Worm (Caenorhabditis elegans) whole organism, mixed stage, embryonic: ENCODE results near the gene T23F2.3.
A peak's percentile ranks its signal among the peaks of the same experiment; 100 is the strongest.

ENCODE experiments used
- M03D4.4 ChIP-seq: sonication (generic microtip); optimal IDR thresholded peaks from 2 replicates; lab custom pipeline; 2017; ENCODE audit warnings: mild to moderate bottlenecking, missing genetic modification characterization, missing compliant biosample characterization
- bed-3 ChIP-seq: fragments of 200-800 bp; sonication (Bioruptor generic); optimal IDR thresholded peaks from 3 replicates; lab custom pipeline; 2018; ENCODE audit warnings: mild to moderate bottlenecking, missing genetic modification characterization, moderate library complexity, missing compliant biosample characterization
- blmp-1 ChIP-seq: fragments of 150-350 bp; optimal IDR thresholded peaks from 2 replicates; lab custom pipeline; 2014; ENCODE audit warnings: missing biosample characterization, missing genetic modification characterization
- ceh-39 ChIP-seq: fragments of 150-350 bp; optimal IDR thresholded peaks from 2 replicates; lab custom pipeline; 2014; ENCODE audit warnings: missing biosample characterization, missing genetic modification characterization
- ceh-83 ChIP-seq: fragments of 200-800 bp; sonication (Bioruptor generic); optimal IDR thresholded peaks from 2 replicates; lab custom pipeline; 2018; ENCODE audit warnings: mild to moderate bottlenecking, missing genetic modification characterization, missing compliant biosample characterization
- ces-1 ChIP-seq: fragments of 150-350 bp; optimal IDR thresholded peaks from 2 replicates; lab custom pipeline; 2014; ENCODE audit warnings: missing biosample characterization, missing genetic modification reagents, missing genetic modification characterization
- cnd-1 ChIP-seq: fragments of 200-800 bp; sonication (Bioruptor generic); optimal IDR thresholded peaks from 2 replicates; lab custom pipeline; 2018; ENCODE audit warnings: mild to moderate bottlenecking, missing genetic modification characterization, missing compliant biosample characterization
- drap-1 ChIP-seq: fragments of 200-800 bp; sonication (Bioruptor generic); optimal IDR thresholded peaks from 3 replicates; lab custom pipeline; 2018; ENCODE audit warnings: mild to moderate bottlenecking, missing genetic modification characterization, missing compliant biosample characterization
- elt-1 ChIP-seq: sonication (generic microtip); optimal IDR thresholded peaks from 2 replicates; lab custom pipeline; 2017; ENCODE audit warnings: missing genetic modification characterization, mild to moderate bottlenecking, missing compliant biosample characterization, antibody characterized with exemption, moderate library complexity, borderline replicate concordance; ENCODE audit not compliant: insufficient read depth
- elt-3 ChIP-seq: fragments of 150-350 bp; optimal IDR thresholded peaks from 2 replicates; lab custom pipeline; 2014; ENCODE audit warnings: missing biosample characterization, missing genetic modification characterization
- flh-1 ChIP-seq: fragments of 200-800 bp; sonication (Bioruptor generic); optimal IDR thresholded peaks from 2 replicates; lab custom pipeline; 2018; ENCODE audit warnings: mild to moderate bottlenecking, missing genetic modification characterization, moderate library complexity, missing compliant biosample characterization
- ham-2 ChIP-seq: fragments of 200-800 bp; sonication (Bioruptor generic); optimal IDR thresholded peaks from 2 replicates; lab custom pipeline; 2018; ENCODE audit warnings: mild to moderate bottlenecking, missing genetic modification characterization, missing compliant biosample characterization
- lin-13 ChIP-seq: fragments of 150-350 bp; optimal IDR thresholded peaks from 2 replicates; lab custom pipeline; 2014; ENCODE audit warnings: missing biosample characterization, missing genetic modification characterization
- lin-32 ChIP-seq: fragments of 200-800 bp; sonication (Bioruptor generic); optimal IDR thresholded peaks from 2 replicates; lab custom pipeline; 2018; ENCODE audit warnings: mild to moderate bottlenecking, missing genetic modification characterization, missing compliant biosample characterization
- lsy-2 ChIP-seq: fragments of 150-350 bp; optimal IDR thresholded peaks from 2 replicates; lab custom pipeline; 2014; ENCODE audit warnings: missing biosample characterization, missing genetic modification characterization
- mab-5 ChIP-seq: fragments of 150-350 bp; optimal IDR thresholded peaks from 2 replicates; lab custom pipeline; 2014; ENCODE audit warnings: missing biosample characterization, missing genetic modification characterization
- mep-1 ChIP-seq: fragments of 150-350 bp; optimal IDR thresholded peaks from 2 replicates; lab custom pipeline; 2017; ENCODE audit warnings: missing biosample characterization, missing genetic modification reagents, missing genetic modification characterization, inconsistent platforms
- mls-2 ChIP-seq: sonication (generic microtip); optimal IDR thresholded peaks from 2 replicates; lab custom pipeline; 2016; ENCODE audit warnings: mild to moderate bottlenecking, missing genetic modification characterization, moderate library complexity, missing compliant biosample characterization
- nhr-12 ChIP-seq: fragments of 150-350 bp; optimal IDR thresholded peaks from 2 replicates; lab custom pipeline; 2014; ENCODE audit warnings: missing biosample characterization, missing genetic modification characterization
- nhr-2 ChIP-seq: fragments of 150-350 bp; optimal IDR thresholded peaks from 2 replicates; lab custom pipeline; 2014; ENCODE audit warnings: missing biosample characterization, missing genetic modification characterization
- nhr-28 ChIP-seq: fragments of 150-350 bp; optimal IDR thresholded peaks from 2 replicates; lab custom pipeline; 2014; ENCODE audit warnings: missing biosample characterization, missing genetic modification characterization
- nhr-76 ChIP-seq: sonication (generic microtip); optimal IDR thresholded peaks from 2 replicates; lab custom pipeline; 2017; ENCODE audit warnings: missing biosample characterization, missing genetic modification characterization
- pha-4 ChIP-seq: fragments of 150-350 bp; optimal IDR thresholded peaks from 2 replicates; lab custom pipeline; 2018; ENCODE audit warnings: missing biosample characterization, missing genetic modification reagents, missing genetic modification characterization
- sem-2 ChIP-seq: fragments of 200-800 bp; sonication (Bioruptor generic); optimal IDR thresholded peaks from 2 replicates; lab custom pipeline; 2018; ENCODE audit warnings: mild to moderate bottlenecking, missing genetic modification characterization, missing compliant biosample characterization
- sptf-1 ChIP-seq: sonication (generic microtip); optimal IDR thresholded peaks from 2 replicates; lab custom pipeline; 2017; ENCODE audit warnings: mild to moderate bottlenecking, missing genetic modification characterization, moderate library complexity, missing compliant biosample characterization
- tbx-8 ChIP-seq: fragments of 200-800 bp; sonication (Bioruptor generic); optimal IDR thresholded peaks from 2 replicates; lab custom pipeline; 2018; ENCODE audit warnings: mild to moderate bottlenecking, missing genetic modification characterization, moderate library complexity, missing compliant biosample characterization
- unc-120 ChIP-seq: sonication (generic microtip); optimal IDR thresholded peaks from 2 replicates; lab custom pipeline; 2017; ENCODE audit warnings: missing genetic modification characterization, missing compliant biosample characterization; ENCODE audit not compliant: poor library complexity, severe bottlenecking
- unc-39 ChIP-seq: fragments of 150-350 bp; optimal IDR thresholded peaks from 2 replicates; lab custom pipeline; 2014; ENCODE audit warnings: missing biosample characterization, missing genetic modification characterization
- unc-62 ChIP-seq: fragments of 150-350 bp; optimal IDR thresholded peaks from 2 replicates; lab custom pipeline; 2014; ENCODE audit warnings: missing biosample characterization, missing genetic modification reagents, missing genetic modification characterization
- zip-8 ChIP-seq: fragments of 150-350 bp; optimal IDR thresholded peaks from 2 replicates; lab custom pipeline; 2014; ENCODE audit warnings: missing biosample characterization, missing genetic modification characterization
- ztf-11 ChIP-seq: fragments of 150-350 bp; optimal IDR thresholded peaks from 2 replicates; lab custom pipeline; 2014; ENCODE audit warnings: missing biosample characterization, missing genetic modification characterization

T23F2.3 gene

DNA sequence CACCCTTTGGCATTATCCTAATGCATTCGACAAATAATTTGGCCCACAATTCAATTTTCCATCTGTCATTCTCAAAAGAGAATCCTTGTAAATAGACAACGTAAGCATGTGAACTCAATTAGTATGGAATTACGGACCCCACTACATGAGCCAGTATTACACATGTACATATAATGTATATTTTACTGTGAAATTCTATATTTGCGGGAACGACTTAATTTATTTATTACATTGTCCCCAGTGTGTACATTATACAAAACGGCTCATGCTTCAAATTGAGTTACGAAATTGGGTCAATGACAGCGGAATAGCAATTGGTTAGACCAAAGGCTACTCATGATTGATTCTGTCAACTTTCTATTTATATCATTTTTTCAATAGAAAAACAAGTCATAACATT is 7.4 kb upstream of the T23F2.3 start:
- TF ChIP-seq unc-39 (tag; lab: Kevin White, UChicago) (no peak), mab-5 (tag; lab: Kevin White, UChicago) (no peak), elt-3 (tag; lab: Kevin White, UChicago) (no peak), tbx-8 (GFP tag; lab: Kevin White, UChicago) (no peak), ces-1 (GFP tag; lab: Kevin White, UChicago) (peak; percentile 99), mep-1 (tag; lab: Kevin White, UChicago) (no peak), flh-1 (GFP tag; lab: Kevin White, UChicago) (no peak), pha-4 (tag; lab: Kevin White, UChicago) (no peak)

DNA sequence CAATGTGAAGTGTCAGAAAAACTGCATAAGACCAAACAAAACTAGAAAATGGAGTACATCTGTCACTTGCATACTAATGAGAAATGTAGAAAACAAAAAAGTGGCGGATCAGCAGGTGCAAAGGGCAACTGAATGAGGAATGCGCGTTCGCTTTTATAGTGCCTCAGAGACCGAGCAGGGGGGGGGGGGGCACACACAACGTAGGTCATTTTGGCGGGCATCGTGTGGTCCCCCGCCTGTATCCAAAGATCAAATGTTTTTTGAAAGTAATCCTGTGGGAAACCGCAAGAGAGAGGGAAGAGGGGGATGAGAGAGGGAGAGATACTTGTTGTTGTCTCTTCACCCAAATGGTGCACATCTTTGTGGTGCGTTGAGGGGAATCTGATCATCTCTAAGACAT is 6.2 kb upstream of the T23F2.3 start:
- no peak for TF ChIP-seq unc-39 (tag; lab: Kevin White, UChicago)
- TF ChIP-seq nhr-2 (tag; lab: Kevin White, UChicago), result peak; percentile 62
- peak; percentile 2 for TF ChIP-seq drap-1
- TF ChIP-seq cnd-1 (tag; lab: Kevin White, UChicago), result peak; percentile 42
- TF ChIP-seq lin-32 (GFP tag; lab: Kevin White, UChicago), result no peak
- TF ChIP-seq mls-2 (tag; lab: Kevin White, UChicago), result peak; percentile 56
- no peak for TF ChIP-seq sem-2 (GFP tag; lab: Kevin White, UChicago)
- TF ChIP-seq, all 35 proteins: peak for 4

DNA sequence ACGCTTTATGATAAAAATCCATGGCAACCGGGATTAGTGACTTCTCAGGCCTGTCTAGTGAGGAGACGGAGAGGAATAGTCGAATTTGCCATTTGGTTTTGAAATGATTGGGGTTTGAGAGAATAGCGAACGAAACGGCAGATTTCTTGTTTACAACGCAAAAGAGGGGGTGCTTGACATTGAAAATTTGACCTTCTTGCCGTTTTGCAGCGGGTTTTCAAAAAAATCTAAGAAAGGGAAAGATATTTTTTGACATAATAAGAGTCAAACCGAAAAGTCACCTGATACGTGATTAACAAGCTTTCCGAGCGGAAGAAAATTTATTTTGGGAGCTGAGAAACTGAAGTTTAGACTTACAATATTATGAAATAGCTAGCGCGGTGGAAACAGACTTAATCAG is 5.7 kb upstream of the T23F2.3 start:
- TF ChIP-seq sem-2 (GFP tag; lab: Kevin White, UChicago) (no peak), zip-8 (tag; lab: Kevin White, UChicago) (no peak), tbx-8 (GFP tag; lab: Kevin White, UChicago) (no peak), cnd-1 (tag; lab: Kevin White, UChicago) (no peak), elt-1 (no peak), blmp-1 (tag; lab: Kevin White, UChicago) (no peak), flh-1 (GFP tag; lab: Kevin White, UChicago) (no peak)

DNA sequence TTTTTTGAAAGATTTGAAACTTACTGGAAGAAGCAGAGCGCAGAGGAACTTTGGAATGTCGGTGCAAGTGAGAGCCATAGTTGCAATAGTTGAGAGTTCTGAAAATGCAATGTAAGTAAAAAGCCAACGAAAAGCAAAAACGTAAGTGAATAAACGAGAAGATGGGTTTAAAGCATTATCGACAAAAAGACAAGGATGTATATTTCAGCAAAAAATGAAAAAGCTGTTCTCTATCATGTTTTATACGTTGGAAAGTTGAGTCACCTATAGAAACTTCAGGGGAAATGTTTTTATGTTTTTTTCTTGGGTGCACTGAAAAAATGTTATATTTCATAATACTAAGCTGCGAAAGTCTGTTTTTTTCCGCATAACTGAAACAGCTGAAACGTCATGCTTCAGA is 4.9 kb upstream of the T23F2.3 start, which contains the start of gene T23F2.5:
Gene T23F2.5, minus strand, starts transcription at position 101 of the 400 bp plus-strand sequence.
- no peak for TF ChIP-seq unc-120 (tag; lab: Kevin White, UChicago)
- TF ChIP-seq ces-1 (GFP tag; lab: Kevin White, UChicago), result no peak
- TF ChIP-seq unc-39 (tag; lab: Kevin White, UChicago), result no peak
- TF ChIP-seq elt-3 (tag; lab: Kevin White, UChicago), result no peak
- TF ChIP-seq nhr-12 (tag; lab: Kevin White, UChicago), result no peak
- TF ChIP-seq drap-1, result no peak

DNA sequence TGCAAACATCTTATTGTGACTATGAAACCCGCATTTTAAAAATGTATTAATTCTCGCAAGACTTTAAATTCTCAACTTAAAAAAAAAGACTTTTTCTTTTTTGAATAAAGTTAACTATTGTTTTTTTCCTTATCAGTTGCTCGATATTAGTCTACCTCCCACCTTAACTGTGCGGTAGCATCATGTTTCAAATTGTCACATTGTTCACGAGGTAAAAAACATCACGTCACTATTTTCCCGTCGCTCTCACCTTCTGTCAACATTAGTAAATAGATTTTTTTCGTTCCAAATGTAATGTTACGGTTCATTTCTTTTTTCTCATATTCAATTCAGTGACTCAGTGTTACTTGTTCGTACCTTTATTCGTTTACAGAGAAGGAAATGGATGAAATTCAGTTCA is 4.2 kb upstream of the T23F2.3 start:
- no peak for TF ChIP-seq nhr-12 (tag; lab: Kevin White, UChicago)
- TF ChIP-seq lsy-2 (tag; lab: Kevin White, UChicago), result no peak
- no peak for TF ChIP-seq nhr-28 (tag; lab: Kevin White, UChicago)
- no peak for TF ChIP-seq M03D4.4 (tag; lab: Kevin White, UChicago)
- no peak for TF ChIP-seq pha-4 (tag; lab: Kevin White, UChicago)
- TF ChIP-seq ham-2, result no peak
- TF ChIP-seq bed-3 (GFP tag; lab: Kevin White, UChicago), result no peak
- TF ChIP-seq unc-39 (tag; lab: Kevin White, UChicago), result no peak
- no peak for TF ChIP-seq lin-13 (tag; lab: Kevin White, UChicago)
- no peak for TF ChIP-seq ceh-39
- TF ChIP-seq, all 35 proteins: peak for 0

DNA sequence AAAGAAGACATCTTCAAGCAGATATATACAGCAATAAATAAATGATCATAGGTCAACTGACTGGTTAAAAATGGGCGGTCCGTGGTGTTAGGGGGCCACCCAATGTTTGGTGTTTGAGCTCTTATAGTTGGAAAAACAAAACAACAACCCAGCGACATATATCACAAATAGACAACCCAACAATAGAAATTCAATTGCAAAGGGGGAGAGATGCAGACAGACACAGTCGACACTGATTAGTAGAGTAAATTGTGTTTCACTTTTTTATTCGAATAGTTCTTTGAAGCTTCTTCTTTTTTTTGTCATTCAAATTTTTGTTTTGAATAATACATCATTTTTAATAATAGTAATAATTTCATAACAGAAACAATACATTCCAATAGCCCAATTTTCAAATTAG is 3.3 kb upstream of the T23F2.3 start:
- TF ChIP-seq ces-1 (GFP tag; lab: Kevin White, UChicago), result peak; percentile 92
- TF ChIP-seq unc-62 (GFP tag; lab: Kevin White, UChicago), result no peak

DNA sequence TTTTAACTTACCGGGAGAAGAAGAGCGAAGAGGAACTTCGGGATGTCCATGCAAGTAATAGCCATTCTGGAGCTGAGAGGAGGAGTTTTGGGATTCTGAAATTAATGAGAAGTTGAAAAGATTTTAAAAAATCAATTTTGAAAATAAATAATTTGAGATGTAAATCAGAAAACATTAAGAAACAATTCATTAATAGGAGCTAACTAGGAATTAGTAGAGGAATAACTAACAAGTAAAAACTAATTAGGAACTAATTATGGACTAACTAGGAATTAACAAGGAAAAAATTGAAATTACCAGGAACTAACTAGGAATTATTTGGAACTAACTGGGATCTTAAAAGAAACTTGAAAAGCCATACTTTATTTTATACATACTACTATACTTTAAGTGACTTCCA is 2.9 kb upstream of the T23F2.3 start, which contains the start of gene T23F2.4:
Gene T23F2.4, minus strand, starts transcription at position 101 of the 400 bp plus-strand sequence.
- no peak for TF ChIP-seq drap-1
- TF ChIP-seq ztf-11 (tag; lab: Kevin White, UChicago), result no peak
- TF ChIP-seq elt-3 (tag; lab: Kevin White, UChicago), result no peak
- TF ChIP-seq elt-1, result no peak
- no peak for TF ChIP-seq nhr-12 (tag; lab: Kevin White, UChicago)
- TF ChIP-seq blmp-1 (tag; lab: Kevin White, UChicago), result no peak
- TF ChIP-seq mls-2 (tag; lab: Kevin White, UChicago), result no peak
- no peak for TF ChIP-seq M03D4.4 (tag; lab: Kevin White, UChicago)
- TF ChIP-seq cnd-1 (tag; lab: Kevin White, UChicago), result no peak
- TF ChIP-seq unc-62 (GFP tag; lab: Kevin White, UChicago), result no peak
- no peak for TF ChIP-seq ceh-83 (GFP tag; lab: Kevin White, UChicago)
- TF ChIP-seq unc-120 (tag; lab: Kevin White, UChicago), result no peak
- no peak for TF ChIP-seq lin-13 (tag; lab: Kevin White, UChicago)
- no peak for TF ChIP-seq nhr-76
- TF ChIP-seq mab-5 (tag; lab: Kevin White, UChicago), result no peak
- TF ChIP-seq ceh-39, result no peak
- TF ChIP-seq sptf-1 (tag; lab: Kevin White, UChicago), result no peak
- TF ChIP-seq nhr-2 (tag; lab: Kevin White, UChicago), result no peak
